Fruit fly (Drosophila melanogaster): Measurements from ENCODE around the gene Thor.

Thor gene

dm6 chr2L:3438078-3438477 lies 40.2 kb upstream of the Thor start:
- TF ChIP-seq CG10348 (GFP tag; IDR thresholded peaks at IDR 0.05), result no peak
- no peak for TF ChIP-seq Snoo (tag; optimal IDR thresholded peaks at IDR 0.05)
- no peak for TF ChIP-seq CG4496 (GFP tag; IDR thresholded peaks at IDR 0.05)
- no peak for TF ChIP-seq CG12605 (GFP tag; IDR thresholded peaks at IDR 0.05)
- no peak for TF ChIP-seq CG8159 (tag; optimal IDR thresholded peaks at IDR 0.05)
- TF ChIP-seq CG17806 (tag; optimal IDR thresholded peaks at IDR 0.05), result no peak
- no peak for TF ChIP-seq CG14655 (GFP tag; optimal IDR thresholded peaks at IDR 0.05)
- no peak for TF ChIP-seq CG34367 (tag; optimal IDR thresholded peaks at IDR 0.05)
- TF ChIP-seq D1 (tag; optimal IDR thresholded peaks at IDR 0.05), result no peak
- no peak for TF ChIP-seq rn (GFP tag; IDR thresholded peaks at IDR 0.05)
- TF ChIP-seq Pif1B (GFP tag; optimal IDR thresholded peaks at IDR 0.05), result no peak
- no peak for TF ChIP-seq fd96Ca (GFP tag; IDR thresholded peaks at IDR 0.05)
- no peak for TF ChIP-seq CG8301 (tag; optimal IDR thresholded peaks at IDR 0.05)
- TF ChIP-seq CG13204 (GFP tag; optimal IDR thresholded peaks at IDR 0.05), result no peak
- no peak for TF ChIP-seq CG9948 (tag; optimal IDR thresholded peaks at IDR 0.05)
- no peak for TF ChIP-seq gl (tag; optimal IDR thresholded peaks at IDR 0.05)
- TF ChIP-seq EcR (GFP tag; optimal IDR thresholded peaks at IDR 0.05), result no peak

dm6 chr2L:3439502-3439901 lies 38.7 kb upstream of the Thor start:
- TF ChIP-seq CG12605 (GFP tag; IDR thresholded peaks at IDR 0.05), result no peak
- TF ChIP-seq CG14655 (GFP tag; optimal IDR thresholded peaks at IDR 0.05), result peak; percentile 21

dm6 chr2L:3440322-3440721 lies 37.9 kb upstream of the Thor start:
- TF ChIP-seq Pif1A (GFP tag; optimal IDR thresholded peaks at IDR 0.05) (no peak), CG4496 (GFP tag; IDR thresholded peaks at IDR 0.05) (peak; percentile 90), EcR (GFP tag; optimal IDR thresholded peaks at IDR 0.05) (no peak), CG14655 (GFP tag; optimal IDR thresholded peaks at IDR 0.05) (peak; percentile 80), CG9948 (tag; optimal IDR thresholded peaks at IDR 0.05) (peak; percentile 52), CG13204 (GFP tag; optimal IDR thresholded peaks at IDR 0.05) (peak; percentile 25), CG17806 (tag; optimal IDR thresholded peaks at IDR 0.05) (peak; percentile 63), CG15710 (tag; optimal IDR thresholded peaks at IDR 0.05) (peak; percentile 60), Pif1B (GFP tag; optimal IDR thresholded peaks at IDR 0.05) (no peak), rn (GFP tag; IDR thresholded peaks at IDR 0.05) (peak; percentile 83), CG32121 (GFP tag; IDR thresholded peaks at IDR 0.05) (peak; percentile 92), CG12605 (GFP tag; IDR thresholded peaks at IDR 0.05) (peak; percentile 82), gl (tag; optimal IDR thresholded peaks at IDR 0.05) (peak; percentile 60), fd96Ca (GFP tag; IDR thresholded peaks at IDR 0.05) (peak; percentile 93), Ets98B (GFP tag; IDR thresholded peaks at IDR 0.05) (peak; percentile 92), CG10348 (GFP tag; IDR thresholded peaks at IDR 0.05) (peak; percentile 24; the same call in 1 of the 2 replicates), CG8301 (tag; optimal IDR thresholded peaks at IDR 0.05) (peak; percentile 76), D1 (tag; optimal IDR thresholded peaks at IDR 0.05) (no peak), CG8159 (tag; optimal IDR thresholded peaks at IDR 0.05) (peak; percentile 62), CG34367 (tag; optimal IDR thresholded peaks at IDR 0.05) (no peak), Snoo (tag; optimal IDR thresholded peaks at IDR 0.05) (no peak)

- TF ChIP-seq EcR (GFP tag; optimal IDR thresholded peaks at IDR 0.05), result no peak
- no peak for TF ChIP-seq CG17806 (tag; optimal IDR thresholded peaks at IDR 0.05)
- no peak for TF ChIP-seq fd96Ca (GFP tag; IDR thresholded peaks at IDR 0.05)
- TF ChIP-seq Pif1A (GFP tag; optimal IDR thresholded peaks at IDR 0.05), result no peak
- no peak for TF ChIP-seq CG32121 (GFP tag; IDR thresholded peaks at IDR 0.05)
- no peak for TF ChIP-seq CG12605 (GFP tag; IDR thresholded peaks at IDR 0.05)
- TF ChIP-seq CG14655 (GFP tag; optimal IDR thresholded peaks at IDR 0.05), result no peak
- TF ChIP-seq CG9948 (tag; optimal IDR thresholded peaks at IDR 0.05), result no peak
- no peak for TF ChIP-seq Snoo (tag; optimal IDR thresholded peaks at IDR 0.05)
- TF ChIP-seq CG15710 (tag; optimal IDR thresholded peaks at IDR 0.05), result no peak
- TF ChIP-seq CG10348 (GFP tag; IDR thresholded peaks at IDR 0.05), result no peak
- no peak for TF ChIP-seq gl (tag; optimal IDR thresholded peaks at IDR 0.05)
- TF ChIP-seq Pif1B (GFP tag; optimal IDR thresholded peaks at IDR 0.05), result no peak
- no peak for TF ChIP-seq D1 (tag; optimal IDR thresholded peaks at IDR 0.05)
These were observed 37.1 kb upstream of the Thor start for dm6 chr2L:3441158-3441557.

- TF ChIP-seq CG12605 (GFP tag; IDR thresholded peaks at IDR 0.05) (peak; percentile 21; the same call in 1 of the 2 replicates), gl (tag; optimal IDR thresholded peaks at IDR 0.05) (no peak), CG4496 (GFP tag; IDR thresholded peaks at IDR 0.05) (peak; percentile 63; the same call in 2 of the 3 replicates), CG32121 (GFP tag; IDR thresholded peaks at IDR 0.05) (peak; percentile 63), CG14655 (GFP tag; optimal IDR thresholded peaks at IDR 0.05) (peak; percentile 58), D1 (tag; optimal IDR thresholded peaks at IDR 0.05) (no peak), CG34367 (tag; optimal IDR thresholded peaks at IDR 0.05) (no peak), Pif1A (GFP tag; optimal IDR thresholded peaks at IDR 0.05) (peak; percentile 8), rn (GFP tag; IDR thresholded peaks at IDR 0.05) (no peak), CG8301 (tag; optimal IDR thresholded peaks at IDR 0.05) (peak; percentile 59), Ets98B (GFP tag; IDR thresholded peaks at IDR 0.05) (peak; percentile 56), CG13204 (GFP tag; optimal IDR thresholded peaks at IDR 0.05) (no peak), CG15710 (tag; optimal IDR thresholded peaks at IDR 0.05) (no peak), CG9948 (tag; optimal IDR thresholded peaks at IDR 0.05) (peak; percentile 8), fd96Ca (GFP tag; IDR thresholded peaks at IDR 0.05) (no peak; the same call in 2 of the 3 replicates), Snoo (tag; optimal IDR thresholded peaks at IDR 0.05) (no peak), CG17806 (tag; optimal IDR thresholded peaks at IDR 0.05) (peak; percentile 23), CG10348 (GFP tag; IDR thresholded peaks at IDR 0.05) (no peak), EcR (GFP tag; optimal IDR thresholded peaks at IDR 0.05) (no peak), CG8159 (tag; optimal IDR thresholded peaks at IDR 0.05) (no peak), Pif1B (GFP tag; optimal IDR thresholded peaks at IDR 0.05) (no peak)
These were observed 36.6 kb upstream of the Thor start for dm6 chr2L:3441673-3442072.

- TF ChIP-seq CG10348 (GFP tag; IDR thresholded peaks at IDR 0.05) (peak; percentile 27; the same call in 1 of the 2 replicates), EcR (GFP tag; optimal IDR thresholded peaks at IDR 0.05) (no peak), Pif1A (GFP tag; optimal IDR thresholded peaks at IDR 0.05) (no peak), Ets98B (GFP tag; IDR thresholded peaks at IDR 0.05) (peak; percentile 88), CG8301 (tag; optimal IDR thresholded peaks at IDR 0.05) (peak; percentile 84), CG8159 (tag; optimal IDR thresholded peaks at IDR 0.05) (no peak), CG15710 (tag; optimal IDR thresholded peaks at IDR 0.05) (peak; percentile 70), CG17806 (tag; optimal IDR thresholded peaks at IDR 0.05) (peak; percentile 73), CG4496 (GFP tag; IDR thresholded peaks at IDR 0.05) (peak; percentile 88), gl (tag; optimal IDR thresholded peaks at IDR 0.05) (peak; percentile 45), D1 (tag; optimal IDR thresholded peaks at IDR 0.05) (peak; percentile 11), CG13204 (GFP tag; optimal IDR thresholded peaks at IDR 0.05) (no peak), CG14655 (GFP tag; optimal IDR thresholded peaks at IDR 0.05) (no peak), CG34367 (tag; optimal IDR thresholded peaks at IDR 0.05) (peak; percentile 69), fd96Ca (GFP tag; IDR thresholded peaks at IDR 0.05) (peak; percentile 89), Snoo (tag; optimal IDR thresholded peaks at IDR 0.05) (peak; percentile 43), CG32121 (GFP tag; IDR thresholded peaks at IDR 0.05) (peak; percentile 79), CG12605 (GFP tag; IDR thresholded peaks at IDR 0.05) (peak; percentile 80), CG9948 (tag; optimal IDR thresholded peaks at IDR 0.05) (peak; percentile 71), rn (GFP tag; IDR thresholded peaks at IDR 0.05) (peak; percentile 73), Pif1B (GFP tag; optimal IDR thresholded peaks at IDR 0.05) (no peak)
These were observed 33.4 kb upstream of the Thor start for dm6 chr2L:3444789-3445188.
